Fruit fly (Drosophila melanogaster): ENCODE results near the gene eIF4G1.

- TF ChIP-seq pan (optimal IDR thresholded peaks at IDR 0.05) (no peak), Dll (optimal IDR thresholded peaks at IDR 0.05) (no peak), psq (optimal IDR thresholded peaks at IDR 0.05) (no peak)
Measured at dm6 chr4:963717-964116, 33.2 kb upstream of the eIF4G1 start.
